Worm (Caenorhabditis elegans) whole organism, L1 larva: Measurements from ENCODE around the gene pxd-1.
A peak's percentile ranks its signal among the peaks of the same experiment; 100 is the strongest.

ENCODE experiments used
- C34B4.2 ChIP-seq: sonication (generic microtip); optimal IDR thresholded peaks from 2 replicates; lab custom pipeline; 2017; ENCODE audit warnings: mild to moderate bottlenecking, missing genetic modification characterization, missing compliant biosample characterization
- blmp-1 ChIP-seq: fragments of 150-350 bp; optimal IDR thresholded peaks from 2 replicates; lab custom pipeline; 2014; ENCODE audit warnings: missing biosample characterization, missing genetic modification characterization
- ceh-8 ChIP-seq: fragments of 200-800 bp; sonication (Bioruptor generic); optimal IDR thresholded peaks from 2 replicates; lab custom pipeline; 2018; ENCODE audit warnings: mild to moderate bottlenecking, missing genetic modification characterization, moderate library complexity, missing compliant biosample characterization
- ces-1 ChIP-seq: fragments of 150-350 bp; optimal IDR thresholded peaks from 2 replicates; lab custom pipeline; 2014; ENCODE audit warnings: missing biosample characterization, missing genetic modification reagents, missing genetic modification characterization
- efl-1 ChIP-seq, 4 experiments: fragments of 150-350 bp; optimal IDR thresholded peaks in 3 of 4; peaks in 1 of 4; 1 replicate in 1 of 4; 2 replicates in 3 of 4; lab custom pipeline; 2014; ENCODE audit warnings: missing biosample characterization in 2 of 4, missing genetic modification characterization in 2 of 4, missing genetic modification reagents in 2 of 4
- efl-3 ChIP-seq: fragments of 200-800 bp; sonication (Bioruptor generic); optimal IDR thresholded peaks from 2 replicates; lab custom pipeline; 2018; ENCODE audit warnings: mild to moderate bottlenecking, missing genetic modification characterization, missing compliant biosample characterization
- ets-5 ChIP-seq: fragments of 200-800 bp; sonication (Bioruptor generic); IDR thresholded peaks from 2 replicates; pipeline ENCODE4 v1.3.6; 2022; ENCODE audit warnings: missing genetic modification characterization, missing compliant biosample characterization
- fkh-10 ChIP-seq: sonication (generic microtip); optimal IDR thresholded peaks from 2 replicates; lab custom pipeline; 2017; ENCODE audit warnings: missing biosample characterization, missing genetic modification reagents, missing genetic modification characterization
- fkh-4 ChIP-seq: sonication (generic microtip); optimal IDR thresholded peaks from 2 replicates; lab custom pipeline; 2016; ENCODE audit warnings: missing compliant biosample characterization, missing genetic modification characterization, borderline replicate concordance
- fkh-8 ChIP-seq: sonication (generic microtip); optimal IDR thresholded peaks from 2 replicates; lab custom pipeline; 2016; ENCODE audit warnings: mild to moderate bottlenecking, missing genetic modification characterization, missing compliant biosample characterization
- fos-1 ChIP-seq: fragments of 150-350 bp; optimal IDR thresholded peaks from 2 replicates; lab custom pipeline; 2014; ENCODE audit warnings: missing biosample characterization, missing genetic modification characterization
- grh-1 ChIP-seq: fragments of 200-800 bp; sonication (Bioruptor generic); IDR thresholded peaks from 2 replicates; pipeline ENCODE4 v1.3.6; 2022; ENCODE audit warnings: missing genetic modification reagents, missing genetic modification characterization, missing compliant biosample characterization
- hlh-17 ChIP-seq: fragments of 200-800 bp; sonication (Bioruptor generic); optimal IDR thresholded peaks from 2 replicates; lab custom pipeline; 2018; ENCODE audit warnings: missing genetic modification characterization, mild to moderate bottlenecking, missing compliant biosample characterization, moderate library complexity, borderline replicate concordance
- hpl-2 ChIP-seq: fragments of 150-350 bp; optimal IDR thresholded peaks from 2 replicates; lab custom pipeline; 2014; ENCODE audit warnings: missing biosample characterization, missing genetic modification reagents, missing genetic modification characterization
- lin-14 ChIP-seq: fragments of 200-800 bp; sonication (Bioruptor generic); optimal IDR thresholded peaks from 2 replicates; lab custom pipeline; 2018; ENCODE audit warnings: mild to moderate bottlenecking, missing genetic modification characterization, moderate library complexity, missing compliant biosample characterization
- lin-15B ChIP-seq: fragments of 150-350 bp; sonication (generic microtip); optimal IDR thresholded peaks from 3 replicates; lab custom pipeline; 2014; ENCODE audit warnings: missing biosample characterization, missing genetic modification characterization
- lin-35 ChIP-seq, 2 experiments: fragments of 150-350 bp; optimal IDR thresholded peaks; 2 replicates each; lab custom pipeline; 2014; ENCODE audit warnings: missing biosample characterization in 2 of 2, missing genetic modification characterization in 2 of 2, missing genetic modification reagents in 2 of 2
- lir-3 ChIP-seq: sonication (generic microtip); optimal IDR thresholded peaks from 2 replicates; lab custom pipeline; 2016; ENCODE audit warnings: mild to moderate bottlenecking, missing genetic modification characterization, moderate library complexity, missing compliant biosample characterization; ENCODE audit not compliant: poor library complexity
- mep-1 ChIP-seq: fragments of 150-350 bp; optimal IDR thresholded peaks from 2 replicates; lab custom pipeline; 2014; ENCODE audit warnings: missing biosample characterization, missing genetic modification characterization
- nhr-12 ChIP-seq: sonication (generic microtip); optimal IDR thresholded peaks from 2 replicates; lab custom pipeline; 2017; ENCODE audit warnings: missing biosample characterization, missing genetic modification characterization
- nhr-20 ChIP-seq: sonication (generic microtip); optimal IDR thresholded peaks from 2 replicates; lab custom pipeline; 2016; ENCODE audit warnings: mild to moderate bottlenecking, missing genetic modification characterization, missing compliant biosample characterization
- nhr-28 ChIP-seq: fragments of 150-350 bp; optimal IDR thresholded peaks from 2 replicates; lab custom pipeline; 2014; ENCODE audit warnings: missing biosample characterization, missing genetic modification characterization
- nhr-47 ChIP-seq: sonication (generic microtip); optimal IDR thresholded peaks from 2 replicates; lab custom pipeline; 2016; ENCODE audit warnings: mild to moderate bottlenecking, missing genetic modification characterization, moderate library complexity, missing compliant biosample characterization
- nhr-71 ChIP-seq: sonication (generic microtip); optimal IDR thresholded peaks from 2 replicates; lab custom pipeline; 2016; ENCODE audit warnings: mild to moderate bottlenecking, missing genetic modification characterization, moderate library complexity, missing compliant biosample characterization
- nhr-84 ChIP-seq: sonication (generic microtip); optimal IDR thresholded peaks from 2 replicates; lab custom pipeline; 2017; ENCODE audit warnings: missing biosample characterization, missing genetic modification characterization
- nhr-85 ChIP-seq: sonication (generic microtip); peaks from one replicate; lab custom pipeline; 2016; ENCODE audit warnings: missing genetic modification characterization, inconsistent platforms, missing compliant biosample characterization
- pax-3 ChIP-seq: fragments of 200-800 bp; sonication (Bioruptor generic); optimal IDR thresholded peaks from 2 replicates; lab custom pipeline; 2018; ENCODE audit warnings: mild to moderate bottlenecking, missing genetic modification characterization, moderate library complexity, missing compliant biosample characterization
- sox-4 ChIP-seq: sonication (generic microtip); optimal IDR thresholded peaks from 2 replicates; lab custom pipeline; 2016; ENCODE audit warnings: missing genetic modification characterization, missing compliant biosample characterization
- sup-37 ChIP-seq: fragments of 200-800 bp; sonication (Bioruptor generic); optimal IDR thresholded peaks from 2 replicates; lab custom pipeline; 2018; ENCODE audit warnings: mild to moderate bottlenecking, missing genetic modification characterization, missing compliant biosample characterization
- swsn-7 ChIP-seq: sonication (generic microtip); optimal IDR thresholded peaks from 2 replicates; lab custom pipeline; 2016; ENCODE audit warnings: missing genetic modification characterization, missing compliant biosample characterization
- tlp-1 ChIP-seq: fragments of 150-350 bp; optimal IDR thresholded peaks from 2 replicates; lab custom pipeline; 2014; ENCODE audit warnings: missing biosample characterization, missing genetic modification characterization
- ztf-11 ChIP-seq, 2 experiments: sonication (generic microtip); optimal IDR thresholded peaks; 2 replicates each; lab custom pipeline; 2016 to 2017; ENCODE audit warnings: missing genetic modification characterization in 2 of 2, missing biosample characterization in 1 of 2, missing compliant biosample characterization in 1 of 2
- ztf-4 ChIP-seq: fragments of 150-350 bp; optimal IDR thresholded peaks from 2 replicates; lab custom pipeline; 2014; ENCODE audit warnings: missing biosample characterization, missing genetic modification characterization

The pxd-1 gene

DNA sequence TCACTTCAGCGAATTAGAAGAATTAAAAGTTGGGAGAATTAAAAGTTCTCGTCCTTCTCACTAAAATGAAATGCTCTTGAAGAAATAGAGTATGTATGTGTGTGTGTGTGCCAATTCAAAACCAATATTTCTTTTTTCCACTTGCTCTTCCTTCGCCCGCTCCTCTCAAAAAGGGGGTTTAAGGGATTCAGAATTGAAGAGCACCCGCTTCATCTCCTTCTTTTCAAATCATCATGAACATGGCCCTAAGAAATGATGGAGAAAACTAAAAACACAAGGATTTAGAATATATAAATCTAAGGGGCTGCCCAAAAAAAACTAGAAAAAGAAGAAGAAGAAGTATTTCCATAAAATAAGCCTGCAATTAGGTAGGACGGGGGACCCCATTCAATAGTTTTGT, 36.8 kb upstream of the pxd-1 start:
- no peak for TF ChIP-seq swsn-7
- TF ChIP-seq pax-3 = no peak
- no peak for TF ChIP-seq ztf-4 (tag; lab: Kevin White, UChicago)
- no peak for TF ChIP-seq nhr-12
- no peak for TF ChIP-seq fkh-8 (tag; lab: Kevin White, UChicago)
- TF ChIP-seq nhr-84 (tag; lab: Kevin White, UChicago) = no peak
- peak; percentile 45 for TF ChIP-seq lin-14
- no peak for TF ChIP-seq efl-1 (optimal IDR thresholded peaks at IDR 0.05; lab: Kevin White, UChicago)
- peak in 1 of 2 experiments; percentile 61 for TF ChIP-seq efl-1 (GFP tag; optimal IDR thresholded peaks at IDR 0.05 in 1 of 2; lab: Kevin White, UChicago)
- TF ChIP-seq, all 84 proteins: peak for 2

DNA sequence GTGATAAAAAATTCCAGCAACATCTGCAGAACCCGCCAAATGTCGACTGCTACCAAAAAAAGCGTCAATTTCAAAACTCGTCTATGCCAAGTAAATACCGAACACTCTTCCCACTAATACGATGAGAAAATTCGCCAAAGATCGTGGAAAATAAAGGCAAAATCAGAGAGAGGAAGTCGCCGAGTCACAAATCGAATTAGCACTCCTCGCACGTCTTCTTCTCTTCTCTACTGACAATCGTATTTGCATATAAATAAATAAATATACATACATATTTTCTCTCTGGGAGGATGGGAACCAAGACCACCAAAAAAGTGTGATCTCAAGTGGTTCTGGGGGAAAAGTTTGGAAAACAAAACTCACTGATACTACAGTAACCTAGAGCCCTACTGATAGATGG, 35.5 kb upstream of the pxd-1 start:
- TF ChIP-seq nhr-47 (tag; lab: Kevin White, UChicago) = no peak
- no peak for TF ChIP-seq lin-15B
- TF ChIP-seq fkh-10 (GFP tag; lab: Kevin White, UChicago) = peak; percentile 40
- peak; percentile 26 for TF ChIP-seq ceh-8 (GFP tag; lab: Kevin White, UChicago)
- TF ChIP-seq blmp-1 (tag; lab: Kevin White, UChicago) = no peak
- TF ChIP-seq ces-1 (GFP tag; lab: Kevin White, UChicago) = peak; percentile 3
- peak; percentile 50 for TF ChIP-seq lin-14

DNA sequence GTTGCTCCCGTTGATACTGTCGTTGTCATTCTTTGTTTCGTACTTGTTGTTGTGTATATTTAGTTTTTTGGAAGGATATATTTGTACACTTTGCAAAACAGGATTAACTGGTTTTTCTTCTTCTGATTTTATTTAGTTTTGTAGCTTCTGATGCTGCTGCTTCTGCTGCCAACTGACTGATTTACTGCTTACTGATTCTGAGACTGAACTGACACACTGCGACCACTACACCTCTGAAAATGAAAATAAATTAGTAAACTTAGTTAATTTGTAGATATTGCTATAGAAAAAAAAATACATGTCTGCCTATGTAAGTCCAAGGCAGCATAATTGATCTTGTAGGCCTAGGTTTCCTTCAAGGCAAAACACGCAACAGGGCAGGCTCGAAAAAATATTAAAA, 33.3 kb upstream of the pxd-1 start, which contains the start of gene R10E9.4:
R10E9.4 (minus strand) TSS at position 101 of the 400 bp plus-strand sequence.
- no peak for TF ChIP-seq pax-3
- TF ChIP-seq lin-15B = no peak
- TF ChIP-seq hlh-17 = no peak
- no peak for TF ChIP-seq grh-1 (GFP tag; lab: Robert Waterston, UW)
- TF ChIP-seq efl-1 (optimal IDR thresholded peaks at IDR 0.05; lab: Kevin White, UChicago) = no peak
- TF ChIP-seq efl-1 (GFP tag; optimal IDR thresholded peaks at IDR 0.05 in 1 of 2; lab: Kevin White, UChicago) = no peak
- no peak for TF ChIP-seq tlp-1 (tag; lab: Kevin White, UChicago)
- no peak for TF ChIP-seq fos-1 (tag; lab: Kevin White, UChicago)
- no peak for TF ChIP-seq lin-14
- TF ChIP-seq blmp-1 (tag; lab: Kevin White, UChicago) = no peak
- no peak for TF ChIP-seq nhr-71
- no peak for TF ChIP-seq sox-4 (tag; lab: Kevin White, UChicago)
- no peak for TF ChIP-seq nhr-85 (tag; lab: Kevin White, UChicago)
- TF ChIP-seq nhr-47 (tag; lab: Kevin White, UChicago) = no peak
- no peak for TF ChIP-seq lir-3 (tag; lab: Kevin White, UChicago)
- no peak for TF ChIP-seq fkh-10 (GFP tag; lab: Kevin White, UChicago)
- no peak for TF ChIP-seq ets-5 (GFP tag; lab: Robert Waterston, UW)

DNA sequence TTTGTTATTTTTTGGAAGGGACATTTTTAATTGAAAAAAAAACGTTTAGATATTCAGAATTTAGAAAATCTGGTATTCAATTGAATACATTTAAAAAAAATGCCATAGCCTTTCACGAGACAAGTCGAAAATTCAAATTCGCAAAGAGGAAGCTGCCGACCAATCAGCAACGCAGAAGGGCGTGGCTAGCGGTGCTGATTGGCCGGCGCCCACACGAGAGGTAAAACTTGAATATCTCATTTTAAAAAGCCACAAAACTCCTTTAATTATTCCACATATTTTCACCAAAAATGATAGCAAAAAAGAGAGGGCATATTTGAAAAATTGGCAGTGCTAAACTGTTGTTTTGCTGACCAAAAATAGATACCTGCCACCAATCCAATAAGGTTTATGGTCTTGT, 31.4 kb upstream of the pxd-1 start:
- TF ChIP-seq hlh-17 (no peak), nhr-28 (tag; lab: Kevin White, UChicago) (no peak), hpl-2 (GFP tag; lab: Kevin White, UChicago) (no peak), ztf-4 (tag; lab: Kevin White, UChicago) (no peak), fkh-4 (tag; lab: Kevin White, UChicago) (no peak), nhr-20 (no peak), nhr-47 (tag; lab: Kevin White, UChicago) (no peak), lin-35 (GFP tag; optimal IDR thresholded peaks at IDR 0.05; lab: Kevin White, UChicago) (no peak), ztf-11 (tag; optimal IDR thresholded peaks at IDR 0.05; lab: Kevin White, UChicago) (no peak), efl-3 (GFP tag; lab: Kevin White, UChicago) (no peak), sup-37 (GFP tag; lab: Kevin White, UChicago) (no peak), C34B4.2 (tag; lab: Kevin White, UChicago) (no peak), mep-1 (tag; lab: Kevin White, UChicago) (no peak), efl-1 (optimal IDR thresholded peaks at IDR 0.05; lab: Kevin White, UChicago) (no peak), efl-1 (GFP tag; optimal IDR thresholded peaks at IDR 0.05 in 1 of 2; lab: Kevin White, UChicago) (no peak), nhr-85 (tag; lab: Kevin White, UChicago) (no peak), tlp-1 (tag; lab: Kevin White, UChicago) (no peak)
